Fruit fly (Drosophila melanogaster) S2 (cell line): ENCODE results near the gene CG9705.

ENCODE experiments used
- CG8478 ChIP-seq: fragments of >200 bp; optimal IDR thresholded peaks from 2 replicates; lab custom pipeline; 2018
- CTCF ChIP-seq, 2 experiments: fragments of >200 bp; optimal IDR thresholded peaks; 2 replicates each; lab custom pipeline; 2018

DNA sequence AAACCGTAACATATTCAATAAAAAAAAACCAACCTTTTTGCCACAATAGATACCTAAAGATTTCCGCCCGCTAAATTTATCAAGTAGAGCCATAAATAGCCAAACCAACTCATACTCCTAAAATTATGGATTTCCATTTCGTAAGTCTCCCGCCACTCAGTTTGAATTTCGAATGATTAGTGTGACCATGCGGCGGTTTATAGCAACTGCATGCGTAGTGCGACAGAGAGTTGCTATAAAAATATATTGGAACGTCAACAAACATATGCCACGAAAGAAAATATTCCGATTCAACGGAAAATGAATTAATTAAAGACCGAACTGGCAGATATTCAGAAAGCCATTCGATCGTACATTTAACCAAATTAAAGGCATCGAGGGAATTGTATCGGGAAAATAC lies 2.9 kb downstream of the CG9705 start, which contains the start of gene CG9706:
- TF ChIP-seq CG8478 (no peak), CTCF (optimal IDR thresholded peaks at IDR 0.05; lab: Kevin White, UChicago) (no peak)
